Fruit fly (Drosophila melanogaster) whole organism, embryonic: ENCODE measurements around the gene IRSp53.

ENCODE experiments used
- BEAF-32 ChIP-seq: fragments of 200-800 bp; sonication (Bioruptor generic); optimal IDR thresholded peaks from 3 replicates; lab custom pipeline; 2017; ENCODE audit warnings: missing biosample characterization, missing genetic modification characterization, mild to moderate bottlenecking, moderate library complexity, missing genetic modification reagents
- Bgb ChIP-seq: fragments of 200-800 bp; sonication (Bioruptor generic); IDR thresholded peaks from 2 replicates; pipeline ENCODE4 v1.3.6; 2022; ENCODE audit warnings: missing biosample characterization, missing genetic modification characterization; ENCODE audit not compliant: partially characterized antibody
- BtbVII ChIP-seq: fragments of 200-800 bp; sonication (Bioruptor generic); optimal IDR thresholded peaks from 3 replicates; lab custom pipeline; 2017; ENCODE audit warnings: missing biosample characterization, mild to moderate bottlenecking, missing genetic modification characterization
- CG10147 ChIP-seq: fragments of 200-800 bp; sonication (Bioruptor generic); optimal IDR thresholded peaks from 2 replicates; lab custom pipeline; 2019; ENCODE audit warnings: missing biosample characterization, mild to moderate bottlenecking, missing genetic modification characterization, moderate library complexity
- CG10267 ChIP-seq: fragments of 200-800 bp; sonication (Bioruptor generic); optimal IDR thresholded peaks from 2 replicates; lab custom pipeline; 2018; ENCODE audit warnings: missing biosample characterization, mild to moderate bottlenecking, missing genetic modification characterization, moderate library complexity
- CG11093 ChIP-seq: fragments of 200-800 bp; sonication (Bioruptor generic); IDR thresholded peaks from 3 replicates; pipeline ENCODE4 v1.3.6; 2022; ENCODE audit warnings: missing biosample characterization, missing genetic modification characterization
- CG12659 ChIP-seq: fragments of 200-800 bp; sonication (Bioruptor generic); optimal IDR thresholded peaks from 3 replicates; lab custom pipeline; 2017; ENCODE audit warnings: mild to moderate bottlenecking, missing biosample characterization, missing genetic modification reagents, missing genetic modification characterization
- CG13287 ChIP-seq: fragments of 200-800 bp; sonication (Bioruptor generic); IDR thresholded peaks from 2 replicates; pipeline ENCODE4 v1.3.6; 2022; ENCODE audit warnings: missing biosample characterization, missing genetic modification characterization; ENCODE audit not compliant: partially characterized antibody
- CG13624 ChIP-seq: fragments of 200-800 bp; sonication (Bioruptor generic); optimal IDR thresholded peaks from 2 replicates; lab custom pipeline; 2016; ENCODE audit warnings: missing biosample characterization, missing genetic modification characterization
- CG15514 ChIP-seq: fragments of 200-800 bp; sonication (Bioruptor generic); optimal IDR thresholded peaks from 3 replicates; lab custom pipeline; 2017; ENCODE audit warnings: missing biosample characterization, missing genetic modification characterization, mild to moderate bottlenecking, moderate library complexity, missing genetic modification reagents
- CG15601 ChIP-seq: fragments of 200-800 bp; sonication (Bioruptor generic); optimal IDR thresholded peaks from 3 replicates; lab custom pipeline; 2019; ENCODE audit warnings: missing biosample characterization, mild to moderate bottlenecking, missing genetic modification characterization, moderate library complexity
- CG2120 ChIP-seq: fragments of 200-800 bp; sonication (Bioruptor generic); optimal IDR thresholded peaks from 3 replicates; lab custom pipeline; 2016; ENCODE audit warnings: missing biosample characterization, missing genetic modification characterization
- CG34422 ChIP-seq: fragments of 200-800 bp; sonication (Bioruptor generic); IDR thresholded peaks from 3 replicates; pipeline ENCODE4 v1.3.6; 2022; ENCODE audit warnings: missing biosample characterization, missing genetic modification characterization
- CG3838 ChIP-seq: fragments of 200-800 bp; sonication (Bioruptor generic); optimal IDR thresholded peaks from 3 replicates; lab custom pipeline; 2016; ENCODE audit warnings: missing biosample characterization, missing genetic modification characterization
- CG4617 ChIP-seq: fragments of 200-800 bp; sonication (Bioruptor generic); optimal IDR thresholded peaks from 3 replicates; lab custom pipeline; 2016; ENCODE audit warnings: missing biosample characterization, missing genetic modification characterization, borderline replicate concordance
- CG7357 ChIP-seq: fragments of 200-800 bp; sonication (Bioruptor generic); IDR thresholded peaks from 3 replicates; pipeline ENCODE4 v1.3.6; 2022; ENCODE audit warnings: missing biosample characterization, missing genetic modification characterization
- CG9609 ChIP-seq: fragments of 200-800 bp; sonication (Bioruptor generic); optimal IDR thresholded peaks from 3 replicates; lab custom pipeline; 2016; ENCODE audit warnings: missing biosample characterization, missing genetic modification characterization
- CTCF ChIP-seq: fragments of 200-800 bp; sonication (Bioruptor generic); optimal IDR thresholded peaks from 2 replicates; lab custom pipeline; 2017; ENCODE audit warnings: missing biosample characterization, mild to moderate bottlenecking, missing genetic modification characterization, moderate library complexity
- CoRest ChIP-seq: fragments of 200-800 bp; sonication (Bioruptor generic); optimal IDR thresholded peaks from 3 replicates; lab custom pipeline; 2018; ENCODE audit warnings: missing biosample characterization, mild to moderate bottlenecking, missing genetic modification characterization, moderate library complexity
- Dek ChIP-seq: fragments of 200-800 bp; sonication (Bioruptor generic); optimal IDR thresholded peaks from 3 replicates; lab custom pipeline; 2019; ENCODE audit warnings: missing biosample characterization, mild to moderate bottlenecking, missing genetic modification characterization, moderate library complexity
- ERR ChIP-seq: fragments of 200-800 bp; sonication (Bioruptor generic); optimal IDR thresholded peaks from 2 replicates; lab custom pipeline; 2016; ENCODE audit warnings: missing biosample characterization, missing genetic modification characterization
- HmgD ChIP-seq: fragments of 200-800 bp; sonication (Bioruptor generic); optimal IDR thresholded peaks from 3 replicates; lab custom pipeline; 2016; ENCODE audit warnings: missing biosample characterization, missing genetic modification characterization
- Lim3 ChIP-seq: fragments of 200-800 bp; sonication (Bioruptor generic); IDR thresholded peaks from 2 replicates; pipeline ENCODE4 v1.3.6; 2022; ENCODE audit warnings: missing biosample characterization, missing genetic modification characterization
- MESR4 ChIP-seq: fragments of 200-800 bp; sonication (Bioruptor generic); optimal IDR thresholded peaks from 2 replicates; lab custom pipeline; 2018; ENCODE audit warnings: missing biosample characterization, mild to moderate bottlenecking, missing genetic modification characterization, moderate library complexity
- Med ChIP-seq: fragments of 200-800 bp; sonication (Bioruptor generic); peaks from one replicate; lab custom pipeline; 2016; ENCODE audit warnings: missing biosample characterization, missing genetic modification characterization, mild to moderate bottlenecking, inconsistent platforms, moderate library complexity
- Myb ChIP-seq: fragments of 200-800 bp; sonication (Bioruptor generic); optimal IDR thresholded peaks from 2 replicates; lab custom pipeline; 2016; ENCODE audit warnings: missing biosample characterization, missing genetic modification characterization
- PHDP ChIP-seq: fragments of 200-800 bp; sonication (Bioruptor generic); optimal IDR thresholded peaks from 3 replicates; lab custom pipeline; 2018; ENCODE audit warnings: missing biosample characterization, mild to moderate bottlenecking, missing genetic modification characterization, moderate library complexity
- Xbp1 ChIP-seq: fragments of 200-800 bp; sonication (Bioruptor generic); optimal IDR thresholded peaks from 3 replicates; lab custom pipeline; 2016; ENCODE audit warnings: missing biosample characterization, mild to moderate bottlenecking, missing genetic modification characterization
- Xrp1 ChIP-seq: fragments of 200-800 bp; sonication (Bioruptor generic); IDR thresholded peaks from 2 replicates; pipeline ENCODE4 v1.3.6; 2022; ENCODE audit warnings: missing biosample characterization, missing genetic modification characterization
- bsh ChIP-seq, 2 experiments: fragments of 200-800 bp; sonication (Bioruptor generic); optimal IDR thresholded peaks; 2 replicates each; lab custom pipeline; 2017 to 2018; ENCODE audit warnings: mild to moderate bottlenecking in 2 of 2, missing biosample characterization in 2 of 2, missing genetic modification characterization in 2 of 2, moderate library complexity in 1 of 2
- cad ChIP-seq: fragments of >200 bp; optimal IDR thresholded peaks from 2 replicates; lab custom pipeline; 2017; ENCODE audit warnings: missing biosample characterization, missing genetic modification characterization
- crc ChIP-seq: fragments of 200-800 bp; sonication (Bioruptor generic); optimal IDR thresholded peaks from 2 replicates; lab custom pipeline; 2016; ENCODE audit warnings: missing biosample characterization, missing genetic modification characterization
- da ChIP-seq: fragments of 200-800 bp; sonication (Bioruptor generic); optimal IDR thresholded peaks from 2 replicates; lab custom pipeline; 2016; ENCODE audit warnings: missing biosample characterization, missing genetic modification characterization
- ftz-f1 ChIP-seq: fragments of 200-800 bp; sonication (Bioruptor generic); optimal IDR thresholded peaks from 2 replicates; lab custom pipeline; 2016; ENCODE audit warnings: missing biosample characterization, missing genetic modification characterization
- hkb ChIP-seq, 2 experiments: fragments of 200-800 bp in 1 of 2; fragments of >200 bp in 1 of 2; sonication (Bioruptor generic) in 1 of 2; IDR thresholded peaks in 1 of 2; optimal IDR thresholded peaks in 1 of 2; 2 replicates each; pipeline versions ENCODE4 v1.3.6 to Lab custom; 2017 to 2022; ENCODE audit warnings: missing biosample characterization in 1 of 2, missing genetic modification characterization in 1 of 2
- knrl ChIP-seq: fragments of 200-800 bp; sonication (Bioruptor generic); IDR thresholded peaks from 3 replicates; pipeline ENCODE4 v1.3.6; 2022; ENCODE audit warnings: missing biosample characterization, missing genetic modification characterization; ENCODE audit not compliant: partially characterized antibody
- maf-S ChIP-seq: fragments of 200-800 bp; sonication (Bioruptor generic); optimal IDR thresholded peaks from 2 replicates; lab custom pipeline; 2016; ENCODE audit warnings: missing biosample characterization, missing genetic modification characterization
- nom ChIP-seq: fragments of 200-800 bp; sonication (Bioruptor generic); optimal IDR thresholded peaks from 2 replicates; lab custom pipeline; 2017; ENCODE audit warnings: missing biosample characterization, missing genetic modification characterization, mild to moderate bottlenecking, moderate library complexity, missing genetic modification reagents
- pzg ChIP-seq: fragments of 200-800 bp; sonication (Bioruptor generic); optimal IDR thresholded peaks from 3 replicates; lab custom pipeline; 2018; ENCODE audit warnings: missing biosample characterization, mild to moderate bottlenecking, missing genetic modification characterization, moderate library complexity
- sd ChIP-seq: fragments of 200-800 bp; sonication (Bioruptor generic); optimal IDR thresholded peaks from 3 replicates; lab custom pipeline; 2018; ENCODE audit warnings: missing biosample characterization, mild to moderate bottlenecking, missing genetic modification characterization, moderate library complexity
- sob ChIP-seq: fragments of 200-800 bp; sonication (Bioruptor generic); IDR thresholded peaks from 2 replicates; pipeline ENCODE4 v1.3.6; 2022; ENCODE audit warnings: missing biosample characterization, missing genetic modification characterization
- sqz ChIP-seq: fragments of 200-800 bp; sonication (Bioruptor generic); optimal IDR thresholded peaks from 3 replicates; lab custom pipeline; 2018; ENCODE audit warnings: missing biosample characterization, mild to moderate bottlenecking, missing genetic modification characterization
- twi ChIP-seq: fragments of 200-800 bp; optimal IDR thresholded peaks from 2 replicates; lab custom pipeline; 2019; ENCODE audit warnings: missing biosample characterization, mild to moderate bottlenecking, missing genetic modification characterization, moderate library complexity
- vvl ChIP-seq: fragments of 200-800 bp; sonication (Bioruptor generic); IDR thresholded peaks from 2 replicates; pipeline ENCODE4 v1.3.6; 2022; ENCODE audit warnings: missing biosample characterization, missing genetic modification characterization
- wek ChIP-seq: fragments of 200-800 bp; sonication (Bioruptor generic); optimal IDR thresholded peaks from 3 replicates; lab custom pipeline; 2018; ENCODE audit warnings: missing biosample characterization, mild to moderate bottlenecking, missing genetic modification characterization, moderate library complexity

IRSp53 gene

DNA sequence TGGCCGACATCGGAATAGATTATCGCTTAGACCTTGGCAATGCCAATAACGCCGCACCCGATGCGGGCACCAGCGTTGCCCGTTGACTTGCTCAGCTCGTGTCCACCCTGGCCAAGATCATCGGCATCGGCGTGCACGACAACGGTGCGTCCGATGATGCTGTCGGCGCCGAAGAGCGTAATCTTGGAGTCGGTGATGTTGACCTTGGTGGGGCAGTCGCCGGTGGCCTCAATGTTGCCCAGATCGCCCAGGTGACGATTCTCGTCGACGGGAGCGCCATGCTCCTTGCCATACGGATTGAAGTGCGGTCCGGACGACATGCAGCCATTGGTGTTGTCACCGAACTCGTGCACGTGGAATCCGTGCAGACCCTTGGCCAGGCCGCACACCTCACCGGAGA is 23.4 kb upstream of the IRSp53 start (continued):
- TF ChIP-seq twi, result no peak
- TF ChIP-seq, all 482 proteins: peak for 16

DNA sequence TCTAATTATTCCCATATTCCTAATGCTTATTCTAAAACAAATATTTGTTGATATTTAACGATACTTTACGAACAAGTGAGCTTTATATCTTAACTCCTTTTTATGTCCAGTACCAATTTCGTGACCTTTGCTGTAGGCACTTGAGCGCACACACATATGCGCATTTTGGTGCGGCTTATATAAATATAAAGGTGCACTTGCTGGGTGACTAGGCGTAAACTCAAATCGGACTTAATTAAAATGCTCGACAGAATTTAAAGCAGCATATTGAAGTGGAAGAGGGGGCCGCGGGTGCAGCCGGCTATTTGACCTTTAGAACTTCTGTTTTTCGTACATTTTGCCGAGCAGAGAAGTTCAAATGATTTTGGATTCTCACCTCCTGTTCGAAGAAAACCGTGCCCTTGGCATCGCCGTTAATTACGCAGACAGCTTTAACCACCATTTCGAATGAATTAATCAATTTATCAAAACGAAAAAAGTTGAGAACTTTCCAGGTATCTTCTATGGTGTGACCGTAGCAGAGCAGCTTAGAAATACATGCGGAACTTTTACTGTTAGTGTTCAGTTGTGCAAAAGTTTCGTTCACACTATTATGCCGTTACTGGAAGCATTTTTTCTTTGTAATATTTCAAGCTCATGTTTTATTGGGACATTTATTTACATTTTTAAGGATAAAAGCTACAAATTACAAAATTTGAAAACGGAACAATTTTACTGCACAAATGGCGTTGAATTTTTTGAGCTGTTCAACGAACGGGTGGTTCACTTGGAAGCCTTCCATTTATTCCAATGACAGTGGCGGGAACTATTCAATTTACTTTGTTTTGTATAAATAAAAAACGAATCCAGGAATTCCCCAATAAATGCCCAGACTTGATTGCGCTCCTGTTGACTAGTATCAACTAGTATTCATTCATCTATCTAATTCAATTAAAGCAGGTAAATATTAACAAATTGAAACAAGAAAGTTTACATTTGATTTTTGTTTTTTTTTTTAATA is 22.4 kb upstream of the IRSp53 start, which contains the start of gene Sod1:
TSS of gene Sod1 (minus strand) at position 543 of the 1,000 bp plus-strand sequence.
- TF ChIP-seq maf-S (GFP tag; lab: Kevin White, UChicago) (peak; percentile 24), CG15514 (GFP tag; lab: Kevin White, UChicago) (peak; percentile 98), CG10147 (GFP tag; lab: Kevin White, UChicago) (no peak), knrl (peak; percentile 12; the same call in 1 of the 3 replicates), cad (GFP tag; lab: Kevin White, UChicago) (no peak), CG13624 (GFP tag; lab: Kevin White, UChicago) (peak; percentile 2), CTCF (GFP tag; lab: Kevin White, UChicago) (peak; percentile 10), Dek (tag; lab: Kevin White, UChicago) (peak; percentile 9), CG12659 (GFP tag; lab: Kevin White, UChicago) (peak; percentile 34), MESR4 (peak; percentile 75), Xbp1 (GFP tag; lab: Kevin White, UChicago) (no peak), Lim3 (GFP tag; lab: Robert Waterston, UW) (no peak), sd (tag; lab: Kevin White, UChicago) (peak; percentile 24), CG2120 (GFP tag; lab: Kevin White, UChicago) (peak; percentile 6), da (no peak), ERR (peak; percentile 71), CG13287 (GFP tag; lab: Robert Waterston, UW) (peak; percentile 38; the same call in 1 of the 2 replicates), wek (GFP tag; lab: Kevin White, UChicago) (no peak), nom (GFP tag; lab: Kevin White, UChicago) (peak; percentile 98), pzg (GFP tag; lab: Kevin White, UChicago) (peak; percentile 76), CG7357 (GFP tag; lab: Robert Waterston, UW) (peak; percentile 71), BEAF-32 (GFP tag; lab: Kevin White, UChicago) (peak; percentile 20), CG3838 (GFP tag; lab: Kevin White, UChicago) (no peak), bsh (GFP tag; optimal IDR thresholded peaks at IDR 0.05; lab: Kevin White, UChicago) (peak; percentile 5 to 80), crc (GFP tag; lab: Kevin White, UChicago) (no peak), CG34422 (GFP tag; lab: Robert Waterston, UW) (peak; percentile 83; the same call in 1 of the 3 replicates), CoRest (peak; percentile 26), sob (no peak), Bgb (GFP tag; lab: Robert Waterston, UW) (peak; percentile 29; the same call in 1 of the 2 replicates), HmgD (peak; percentile 39), PHDP (tag; lab: Kevin White, UChicago) (peak; percentile 25), Med (GFP tag; lab: Kevin White, UChicago) (peak; percentile 65), Myb (GFP tag; lab: Kevin White, UChicago) (peak; percentile 56), CG4617 (peak; percentile 40), CG10267 (tag; lab: Kevin White, UChicago) (no peak), CG11093 (GFP tag; lab: Robert Waterston, UW) (no peak), vvl (GFP tag; lab: Robert Waterston, UW) (0 out of 2 replicates have a peak, but pooled peaks have one; percentile 41), hkb (optimal IDR thresholded peaks at IDR 0.05; lab: Kevin White, UChicago) (no peak), hkb (GFP tag; IDR thresholded peaks at IDR 0.05; lab: Robert Waterston, UW) (0 out of 2 replicates have a peak, but pooled peaks have one; percentile 7), BtbVII (GFP tag; lab: Kevin White, UChicago) (peak; percentile 51), ftz-f1 (GFP tag; lab: Kevin White, UChicago) (peak; percentile 90), sqz (GFP tag; lab: Kevin White, UChicago) (peak; percentile 22), CG15601 (tag; lab: Kevin White, UChicago) (no peak), Xrp1 (GFP tag; lab: Robert Waterston, UW) (peak; percentile 22; the same call in 1 of the 2 replicates), CG9609 (GFP tag; lab: Kevin White, UChicago) (no peak)
